Worm (Caenorhabditis elegans): ENCODE results near the gene bmy-1.

bmy-1 gene

DNA sequence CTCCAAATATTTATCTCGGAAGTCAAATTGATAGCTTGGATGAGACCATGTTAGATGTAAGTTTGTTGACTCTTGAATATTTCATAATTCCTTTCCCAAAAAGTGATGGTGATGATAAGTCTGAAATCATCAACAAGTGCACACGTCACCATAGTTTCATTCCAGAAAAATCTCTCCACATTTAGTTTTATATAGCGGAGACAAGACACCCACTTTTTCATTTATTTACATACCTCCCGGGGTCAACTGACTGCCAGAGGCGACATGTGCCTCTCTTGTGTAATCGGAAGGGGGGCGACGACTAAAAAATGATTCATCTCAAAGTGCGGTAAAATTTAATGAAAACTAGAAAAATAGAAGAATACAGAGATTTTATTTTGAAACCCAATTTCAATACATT is 20.2 kb upstream of the bmy-1 start:
- TF ChIP-seq B0310.2 (tag; optimal IDR thresholded peaks at IDR 0.05) = no peak
- TF ChIP-seq hnd-1 (tag; optimal IDR thresholded peaks at IDR 0.05) = no peak
- TF ChIP-seq pes-1 (GFP tag; IDR thresholded peaks at IDR 0.05) = no peak
- no peak for TF ChIP-seq ceh-13 (GFP tag; optimal IDR thresholded peaks at IDR 0.05)
- TF ChIP-seq tbx-11 (GFP tag; IDR thresholded peaks at IDR 0.05) = no peak
- no peak for TF ChIP-seq aly-1 (tag; optimal IDR thresholded peaks at IDR 0.05)
- no peak for TF ChIP-seq ceh-36 (tag; optimal IDR thresholded peaks at IDR 0.05)
- TF ChIP-seq flt-1 (GFP tag; IDR thresholded peaks at IDR 0.05) = no peak
- TF ChIP-seq ets-7 (tag; optimal IDR thresholded peaks at IDR 0.05) = no peak
- TF ChIP-seq ama-1 (optimal IDR thresholded peaks at IDR 0.05) = no peak
- no peak for TF ChIP-seq tra-4 (tag; optimal IDR thresholded peaks at IDR 0.05)
- no peak for TF ChIP-seq F13C5.2 (tag; optimal IDR thresholded peaks at IDR 0.05)
- no peak for TF ChIP-seq scrt-1 (GFP tag; IDR thresholded peaks at IDR 0.05)
- TF ChIP-seq sea-1 (GFP tag; conservative IDR thresholded peaks at IDR 0.05) = no peak
- TF ChIP-seq hmg-4 (GFP tag; optimal IDR thresholded peaks at IDR 0.05) = no peak
- TF ChIP-seq tbx-37 (GFP tag; conservative IDR thresholded peaks at IDR 0.05) = no peak
- TF ChIP-seq hmbx-1 (tag; optimal IDR thresholded peaks at IDR 0.05) = no peak

DNA sequence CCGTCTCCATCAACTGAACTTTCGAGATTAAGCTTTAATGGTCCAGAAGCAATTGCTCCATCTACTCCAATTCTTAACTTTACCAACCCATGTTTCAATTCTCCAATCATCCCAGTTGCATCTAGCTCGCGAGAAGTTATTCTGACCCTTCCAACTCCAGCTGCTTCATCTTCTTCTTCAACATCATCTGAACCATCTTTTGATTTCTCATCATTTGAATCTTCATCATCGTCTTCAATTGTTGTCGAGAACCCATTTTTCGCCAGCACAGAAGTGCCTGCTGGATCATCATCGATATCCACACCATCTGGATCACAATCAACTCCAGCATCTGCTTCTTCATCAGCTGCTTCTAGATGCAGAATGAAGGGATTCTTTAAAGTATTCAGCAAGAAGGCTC is 18.9 kb upstream of the bmy-1 start:
- no peak for TF ChIP-seq pes-1 (GFP tag; IDR thresholded peaks at IDR 0.05)
- no peak for TF ChIP-seq flt-1 (GFP tag; IDR thresholded peaks at IDR 0.05)
- no peak for TF ChIP-seq hmg-4 (GFP tag; optimal IDR thresholded peaks at IDR 0.05)
- no peak for TF ChIP-seq hmbx-1 (tag; optimal IDR thresholded peaks at IDR 0.05)
- TF ChIP-seq B0310.2 (tag; optimal IDR thresholded peaks at IDR 0.05) = no peak
- no peak for TF ChIP-seq sea-1 (GFP tag; conservative IDR thresholded peaks at IDR 0.05)
- no peak for TF ChIP-seq tbx-11 (GFP tag; IDR thresholded peaks at IDR 0.05)
- TF ChIP-seq ceh-13 (GFP tag; optimal IDR thresholded peaks at IDR 0.05) = no peak
- TF ChIP-seq ama-1 (optimal IDR thresholded peaks at IDR 0.05) = no peak
- TF ChIP-seq ceh-36 (tag; optimal IDR thresholded peaks at IDR 0.05) = no peak
- no peak for TF ChIP-seq F13C5.2 (tag; optimal IDR thresholded peaks at IDR 0.05)

DNA sequence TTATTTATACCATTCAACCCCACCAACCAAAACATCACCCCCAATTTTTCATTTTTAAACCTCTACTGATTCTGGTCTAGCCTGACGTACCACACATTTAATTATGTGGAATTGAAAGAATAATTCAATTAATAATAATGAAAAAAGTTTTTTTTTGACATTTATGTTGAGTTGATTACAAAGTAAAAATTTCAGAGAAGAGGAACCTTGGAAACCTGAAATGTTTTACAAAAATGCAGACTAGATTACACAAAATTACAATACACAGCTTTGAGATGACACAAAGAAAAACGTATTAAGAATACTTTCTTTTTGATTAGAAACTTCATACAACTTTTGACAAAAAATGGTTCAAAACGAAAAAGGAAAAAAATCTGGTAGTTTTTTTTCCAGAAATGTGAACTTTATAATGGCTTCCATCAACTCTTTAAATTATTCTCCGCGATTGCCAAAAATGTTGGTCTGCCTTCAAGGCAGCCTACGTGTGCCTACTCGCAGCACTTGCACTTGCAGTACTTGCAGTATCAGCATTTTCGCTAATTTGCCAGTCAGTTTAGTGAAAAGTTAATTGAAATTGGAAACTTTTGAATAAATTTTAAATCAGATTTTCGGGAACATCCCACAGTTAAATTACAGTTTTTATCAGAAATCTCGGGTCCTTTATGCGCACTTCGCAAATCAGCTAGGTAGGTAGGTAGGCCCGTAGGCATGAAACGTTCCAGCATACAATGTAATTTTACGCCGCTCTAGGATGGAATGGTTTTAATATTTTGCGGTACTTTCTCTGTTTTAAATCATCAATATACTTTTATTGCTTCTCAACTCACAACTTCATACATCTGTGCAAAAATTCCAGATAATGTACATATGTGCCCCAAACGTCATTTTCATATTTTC is 17.6 kb upstream of the bmy-1 start:
- TF ChIP-seq F13C5.2 (tag; optimal IDR thresholded peaks at IDR 0.05) = no peak
- TF ChIP-seq scrt-1 (GFP tag; IDR thresholded peaks at IDR 0.05) = no peak
- no peak for TF ChIP-seq B0310.2 (tag; optimal IDR thresholded peaks at IDR 0.05)
- TF ChIP-seq ama-1 (optimal IDR thresholded peaks at IDR 0.05) = no peak
- TF ChIP-seq ets-7 (tag; optimal IDR thresholded peaks at IDR 0.05) = no peak
- no peak for TF ChIP-seq aly-1 (tag; optimal IDR thresholded peaks at IDR 0.05)
- TF ChIP-seq sea-1 (GFP tag; conservative IDR thresholded peaks at IDR 0.05) = no peak
- TF ChIP-seq tra-4 (tag; optimal IDR thresholded peaks at IDR 0.05) = no peak
- TF ChIP-seq pes-1 (GFP tag; IDR thresholded peaks at IDR 0.05) = no peak
- no peak for TF ChIP-seq tbx-11 (GFP tag; IDR thresholded peaks at IDR 0.05)
- no peak for TF ChIP-seq ceh-13 (GFP tag; optimal IDR thresholded peaks at IDR 0.05)

DNA sequence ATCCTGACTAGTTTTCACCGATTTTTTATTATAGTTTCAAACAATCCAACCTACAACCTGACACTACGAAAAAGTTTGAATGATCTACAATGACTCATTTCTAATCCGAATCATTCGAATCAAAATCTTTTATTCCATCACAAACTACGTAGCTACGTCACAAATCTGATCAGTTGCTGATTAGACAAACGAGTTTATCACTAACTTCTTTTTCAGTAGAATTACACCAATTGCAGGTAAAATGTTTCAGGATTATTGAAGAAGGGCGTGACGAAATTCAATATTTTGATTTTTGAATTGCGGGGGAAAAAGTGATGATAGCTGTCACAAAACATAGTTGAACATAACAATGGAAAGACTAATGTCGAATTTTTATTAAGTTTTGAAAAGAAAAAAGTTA is 16.9 kb upstream of the bmy-1 start:
- TF ChIP-seq tra-4 (tag; optimal IDR thresholded peaks at IDR 0.05) (no peak), tbx-37 (GFP tag; conservative IDR thresholded peaks at IDR 0.05) (no peak), ceh-36 (tag; optimal IDR thresholded peaks at IDR 0.05) (no peak), hmbx-1 (tag; optimal IDR thresholded peaks at IDR 0.05) (no peak), B0310.2 (tag; optimal IDR thresholded peaks at IDR 0.05) (no peak), sea-1 (GFP tag; conservative IDR thresholded peaks at IDR 0.05) (no peak), ama-1 (optimal IDR thresholded peaks at IDR 0.05) (no peak), hnd-1 (tag; optimal IDR thresholded peaks at IDR 0.05) (no peak), scrt-1 (GFP tag; IDR thresholded peaks at IDR 0.05) (no peak), aly-1 (tag; optimal IDR thresholded peaks at IDR 0.05) (no peak), flt-1 (GFP tag; IDR thresholded peaks at IDR 0.05) (no peak), hmg-4 (GFP tag; optimal IDR thresholded peaks at IDR 0.05) (no peak), tbx-11 (GFP tag; IDR thresholded peaks at IDR 0.05) (no peak), pes-1 (GFP tag; IDR thresholded peaks at IDR 0.05) (no peak), ets-7 (tag; optimal IDR thresholded peaks at IDR 0.05) (no peak)

DNA sequence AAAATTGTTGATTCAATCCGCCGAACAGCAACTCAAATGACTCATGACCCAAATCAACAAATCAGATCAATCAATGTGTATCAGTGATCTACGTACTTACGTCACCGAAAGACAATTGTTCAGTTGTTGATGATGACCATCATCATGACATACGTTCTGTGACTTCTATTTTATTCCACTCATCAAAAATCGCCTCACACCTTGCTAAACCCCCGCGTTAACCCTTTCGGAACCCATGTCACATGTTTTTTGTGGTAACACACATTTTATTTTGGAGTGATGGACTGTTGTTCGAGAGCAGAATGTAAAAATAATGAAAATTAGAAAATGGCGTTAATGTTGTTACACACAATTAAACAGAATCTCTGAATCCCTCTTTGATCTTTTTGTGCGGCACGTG is 16.1 kb upstream of the bmy-1 start:
- TF ChIP-seq ets-7 (tag; optimal IDR thresholded peaks at IDR 0.05) (no peak), hmg-4 (GFP tag; optimal IDR thresholded peaks at IDR 0.05) (no peak), ceh-13 (GFP tag; optimal IDR thresholded peaks at IDR 0.05) (no peak), tra-4 (tag; optimal IDR thresholded peaks at IDR 0.05) (no peak), hmbx-1 (tag; optimal IDR thresholded peaks at IDR 0.05) (no peak), tbx-11 (GFP tag; IDR thresholded peaks at IDR 0.05) (no peak), flt-1 (GFP tag; IDR thresholded peaks at IDR 0.05) (no peak), ceh-36 (tag; optimal IDR thresholded peaks at IDR 0.05) (no peak), aly-1 (tag; optimal IDR thresholded peaks at IDR 0.05) (no peak), hnd-1 (tag; optimal IDR thresholded peaks at IDR 0.05) (no peak), ama-1 (optimal IDR thresholded peaks at IDR 0.05) (no peak), tbx-37 (GFP tag; conservative IDR thresholded peaks at IDR 0.05) (no peak), B0310.2 (tag; optimal IDR thresholded peaks at IDR 0.05) (no peak)

DNA sequence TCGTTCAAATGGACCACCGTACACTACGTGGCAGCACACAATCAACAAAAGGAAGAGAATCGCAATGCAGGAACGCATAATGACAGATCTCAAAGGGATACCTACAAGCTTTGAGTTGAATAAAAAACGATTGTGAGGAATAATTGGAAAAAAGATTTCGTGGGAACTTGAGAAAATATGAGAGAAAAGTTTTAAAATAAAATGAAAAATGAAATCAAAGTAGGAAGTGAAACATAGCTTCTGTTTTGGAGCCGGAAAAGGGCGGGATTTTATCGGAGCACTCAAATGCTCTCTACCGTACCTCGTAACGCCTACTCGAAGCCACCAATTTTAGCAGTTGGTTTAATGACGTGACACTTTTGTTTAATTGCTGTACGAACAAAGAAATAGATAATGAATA is 13.7 kb upstream of the bmy-1 start, which contains the start of gene F09E5.14:
F09E5.14 (minus strand) TSS at position 101 of the 400 bp plus-strand sequence.
- no peak for TF ChIP-seq hmbx-1 (tag; optimal IDR thresholded peaks at IDR 0.05)
- TF ChIP-seq B0310.2 (tag; optimal IDR thresholded peaks at IDR 0.05) = no peak
- TF ChIP-seq hmg-4 (GFP tag; optimal IDR thresholded peaks at IDR 0.05) = no peak
- no peak for TF ChIP-seq ets-7 (tag; optimal IDR thresholded peaks at IDR 0.05)
- no peak for TF ChIP-seq tbx-11 (GFP tag; IDR thresholded peaks at IDR 0.05)
- TF ChIP-seq scrt-1 (GFP tag; IDR thresholded peaks at IDR 0.05) = no peak
- TF ChIP-seq tbx-37 (GFP tag; conservative IDR thresholded peaks at IDR 0.05) = no peak
- TF ChIP-seq F13C5.2 (tag; optimal IDR thresholded peaks at IDR 0.05) = no peak
- no peak for TF ChIP-seq tra-4 (tag; optimal IDR thresholded peaks at IDR 0.05)
- TF ChIP-seq hnd-1 (tag; optimal IDR thresholded peaks at IDR 0.05) = no peak
- no peak for TF ChIP-seq flt-1 (GFP tag; IDR thresholded peaks at IDR 0.05)
- TF ChIP-seq ama-1 (optimal IDR thresholded peaks at IDR 0.05) = no peak
- no peak for TF ChIP-seq sea-1 (GFP tag; conservative IDR thresholded peaks at IDR 0.05)
- no peak for TF ChIP-seq aly-1 (tag; optimal IDR thresholded peaks at IDR 0.05)
- TF ChIP-seq ceh-13 (GFP tag; optimal IDR thresholded peaks at IDR 0.05) = no peak
- no peak for TF ChIP-seq pes-1 (GFP tag; IDR thresholded peaks at IDR 0.05)
- no peak for TF ChIP-seq ceh-36 (tag; optimal IDR thresholded peaks at IDR 0.05)
